Worm (Caenorhabditis elegans) whole organism, midembryonic: ENCODE data around the gene sulp-5.

Experiments
- med-1 ChIP-seq: sonication (generic microtip); optimal IDR thresholded peaks from 2 replicates; lab custom pipeline; 2017; ENCODE audit warnings: missing genetic modification characterization, mild to moderate bottlenecking, missing compliant biosample characterization, antibody characterized with exemption, missing genetic modification reagents; ENCODE audit not compliant: insufficient read depth
- ref-1 ChIP-seq: fragments of 200-800 bp; sonication (Bioruptor generic); conservative IDR thresholded peaks from 2 replicates; pipeline ENCODE4 v1.3.6; 2022; ENCODE audit warnings: missing genetic modification reagents, missing genetic modification characterization, missing compliant biosample characterization
- tab-1 ChIP-seq: fragments of 200-800 bp; sonication (Bioruptor generic); IDR thresholded peaks from 2 replicates; pipeline ENCODE4 v1.3.6; 2022; ENCODE audit warnings: missing genetic modification characterization, missing compliant biosample characterization
- ztf-23 ChIP-seq: fragments of 200-800 bp; sonication (Bioruptor generic); IDR thresholded peaks from 2 replicates; pipeline ENCODE4 v1.3.6; 2022; ENCODE audit warnings: missing genetic modification reagents, missing genetic modification characterization, missing compliant biosample characterization
- ztf-29 ChIP-seq: fragments of 200-800 bp; sonication (Bioruptor generic); IDR thresholded peaks from 2 replicates; pipeline ENCODE4 v1.3.6; 2022; ENCODE audit warnings: missing genetic modification reagents, missing genetic modification characterization, missing compliant biosample characterization

ce11 chrV:11905977-11906376, 26.1 kb downstream of the sulp-5 start:
- no peak for TF ChIP-seq ztf-23 (GFP tag; lab: Robert Waterston, UW)
- no peak for TF ChIP-seq tab-1 (GFP tag; lab: Robert Waterston, UW)
- TF ChIP-seq med-1 (GFP tag; lab: Kevin White, UChicago) = no peak
- TF ChIP-seq ref-1 = no peak
- no peak for TF ChIP-seq ztf-29 (GFP tag; lab: Robert Waterston, UW)
